Worm (Caenorhabditis elegans): ENCODE results near the gene W01B6.3.

W01B6.3 gene

DNA sequence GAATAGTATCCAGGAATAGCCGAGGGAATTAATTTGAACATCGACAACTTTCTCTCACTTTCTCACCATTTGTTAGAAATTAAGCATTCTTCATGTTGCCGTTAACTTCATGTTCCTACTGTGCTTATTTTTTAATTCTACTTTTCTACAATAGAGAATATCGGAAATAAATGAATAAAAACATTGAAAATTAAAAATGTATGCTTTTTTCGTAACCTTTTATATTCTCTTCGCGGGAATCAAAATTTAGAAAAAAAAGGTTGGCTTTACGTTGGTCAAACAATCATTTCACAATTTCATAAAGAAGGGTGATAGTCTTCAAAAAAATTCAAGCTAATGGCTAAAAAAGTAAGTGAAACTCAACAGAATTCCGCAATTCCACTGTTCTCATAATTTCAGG, 3.5 kb upstream of the W01B6.3 start, which contains the start of gene W01B6.5:
Gene W01B6.5 (plus strand): TSS at position 301 of the 400 bp plus-strand sequence.
- TF ChIP-seq unc-62 (GFP tag; optimal IDR thresholded peaks at IDR 0.05): no peak

DNA sequence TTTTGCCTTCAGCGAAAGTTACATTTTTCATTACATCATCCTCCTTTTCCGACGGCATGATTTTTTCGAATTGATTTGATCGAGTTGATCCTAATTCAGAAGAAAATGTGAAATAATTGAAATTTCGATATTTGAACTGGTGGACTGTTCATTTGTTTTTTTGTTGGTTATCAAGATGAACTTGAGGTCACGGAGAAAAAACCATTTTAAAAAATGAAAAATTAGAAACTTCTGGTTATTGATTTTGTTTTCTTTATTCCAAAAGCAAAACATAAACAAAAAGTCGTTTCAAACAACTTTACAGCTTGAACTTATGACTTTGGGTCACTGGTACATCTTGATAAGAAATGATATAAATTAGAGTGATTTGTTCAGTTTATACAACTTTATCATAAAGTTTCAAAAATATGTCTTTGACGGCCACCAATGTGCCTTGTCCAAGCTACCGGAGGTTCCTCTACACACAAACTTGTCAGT, 2.6 kb upstream of the W01B6.3 start, which contains the start of the genes ttbk-4 and W01B6.4:
Gene ttbk-4 (minus strand): TSS at position 101 of the 477 bp plus-strand sequence.
Gene W01B6.4 (plus strand): TSS at position 427 of the 477 bp plus-strand sequence.
- no peak for TF ChIP-seq unc-62 (GFP tag; optimal IDR thresholded peaks at IDR 0.05)

DNA sequence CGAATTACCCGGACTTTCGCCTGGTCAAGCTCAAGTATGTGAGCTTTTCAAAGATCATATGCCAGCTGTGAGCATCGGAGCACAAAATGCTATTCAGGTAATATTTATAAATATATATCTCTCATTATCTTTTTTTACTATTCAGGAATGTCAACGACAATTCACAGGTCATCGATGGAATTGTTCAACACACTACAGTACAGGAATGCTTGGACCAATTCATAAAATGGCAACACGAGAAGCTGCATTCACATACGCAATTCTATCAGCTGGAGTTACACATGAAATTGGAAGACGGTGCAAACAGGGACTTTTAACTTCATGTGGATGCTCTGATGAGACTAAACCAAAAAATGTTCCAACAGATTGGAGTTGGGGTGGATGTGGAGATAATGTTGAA, 4.2 kb downstream of the W01B6.3 start:
- TF ChIP-seq unc-62 (GFP tag; optimal IDR thresholded peaks at IDR 0.05): no peak

DNA sequence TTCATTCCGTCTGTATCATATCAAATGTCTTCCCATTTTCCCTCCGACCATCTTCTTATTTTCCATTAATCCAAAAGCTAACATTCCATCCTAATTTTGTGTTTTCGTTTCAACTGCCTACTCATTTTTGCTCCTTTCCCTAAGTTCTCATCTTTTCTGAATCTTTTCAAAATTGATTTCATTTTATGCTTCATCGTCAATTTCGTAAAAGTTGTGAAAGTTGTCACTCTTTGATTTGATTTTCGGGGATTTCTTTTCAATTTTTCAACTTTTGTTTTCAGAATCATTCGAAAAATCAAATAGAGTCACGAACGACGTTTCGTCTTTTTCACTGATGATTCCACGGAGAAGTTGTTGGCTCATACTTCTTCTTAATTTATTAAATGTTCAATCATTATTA, 4.9 kb downstream of the W01B6.3 start, which contains the start of gene cwn-2:
Gene cwn-2 (plus strand): TSS at position 276 of the 400 bp plus-strand sequence.
- no peak for TF ChIP-seq unc-62 (GFP tag; optimal IDR thresholded peaks at IDR 0.05)

DNA sequence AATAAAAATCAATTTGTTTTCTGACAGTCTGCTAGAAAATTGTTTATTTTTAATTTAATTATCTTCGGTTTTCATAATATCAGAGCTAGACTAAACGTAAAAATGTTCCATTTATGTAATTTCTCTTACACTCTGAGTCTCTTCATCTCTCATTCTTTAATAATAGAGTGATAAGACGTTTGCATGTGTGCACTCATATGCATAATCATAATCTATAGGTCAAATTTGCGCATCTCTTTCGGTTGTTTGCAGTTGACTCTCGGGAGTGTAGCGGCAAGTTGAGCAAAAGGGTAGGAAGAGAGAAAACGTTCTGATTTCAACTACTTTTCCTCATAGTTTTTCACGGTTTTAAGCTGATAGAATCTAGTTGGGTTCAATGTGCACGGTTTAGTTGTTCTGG, 6.0 kb downstream of the W01B6.3 start:
- TF ChIP-seq unc-62 (GFP tag; optimal IDR thresholded peaks at IDR 0.05): no peak

DNA sequence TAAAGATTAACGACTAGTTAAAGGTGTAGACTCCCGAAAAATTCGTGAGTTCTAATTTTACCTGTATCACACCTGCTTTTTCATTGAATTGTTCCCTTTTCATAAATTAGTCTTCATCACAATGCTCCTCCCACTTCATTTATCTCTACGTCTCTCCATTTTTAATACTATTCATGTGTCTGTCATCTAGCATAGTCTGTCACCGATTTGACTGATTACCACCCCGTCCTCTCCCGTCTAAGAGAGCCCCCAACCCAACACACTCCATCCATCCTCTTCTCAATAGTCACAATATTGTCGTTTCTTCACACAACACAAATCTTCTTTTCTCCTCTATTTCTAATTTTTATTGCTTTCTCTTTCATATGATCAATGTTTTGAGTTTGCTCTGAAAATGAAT, 7.3 kb downstream of the W01B6.3 start:
- no peak for TF ChIP-seq unc-62 (GFP tag; optimal IDR thresholded peaks at IDR 0.05)

DNA sequence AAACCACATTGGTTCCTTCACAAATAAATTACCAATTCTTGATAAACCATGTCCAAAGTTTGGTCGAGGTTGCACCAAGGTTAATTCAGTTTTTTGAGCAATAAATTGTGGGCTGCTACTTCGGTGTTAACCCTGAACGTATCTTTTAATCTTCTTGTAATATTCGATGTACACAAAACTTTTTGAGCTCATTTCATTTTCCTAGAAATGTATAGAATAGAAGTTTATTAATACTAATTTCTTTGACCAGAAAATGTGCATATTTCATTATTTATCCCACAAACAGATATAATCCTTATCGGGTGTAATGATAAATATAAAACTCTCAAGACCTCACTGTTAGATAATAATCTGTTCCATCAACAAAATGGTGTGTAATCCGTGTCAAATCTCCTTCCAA, 8.5 kb downstream of the W01B6.3 start:
- TF ChIP-seq unc-62 (GFP tag; optimal IDR thresholded peaks at IDR 0.05): no peak

DNA sequence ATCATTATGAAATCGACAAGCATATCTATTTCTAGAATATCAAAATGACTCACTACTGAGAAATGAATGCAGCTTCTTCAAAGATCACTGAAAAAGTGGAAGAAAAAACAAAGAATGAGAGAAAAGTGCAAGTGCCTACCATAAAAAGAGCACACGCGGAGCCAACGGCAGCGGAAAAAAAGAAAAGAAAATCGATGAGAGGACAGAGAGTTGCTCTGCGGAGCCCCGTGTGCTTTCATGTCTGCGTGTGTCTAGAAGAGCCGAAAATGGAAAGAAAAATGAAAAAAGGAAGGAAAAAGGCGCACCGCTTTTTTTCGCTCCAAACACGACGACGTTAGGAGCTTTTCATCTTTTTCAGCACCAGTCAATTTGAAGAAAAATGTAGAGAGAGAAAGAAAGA, 9.7 kb downstream of the W01B6.3 start, which contains the start of gene ipla-7:
Gene ipla-7 (minus strand): TSS at position 122 of the 400 bp plus-strand sequence.
- TF ChIP-seq unc-62 (GFP tag; optimal IDR thresholded peaks at IDR 0.05): no peak

DNA sequence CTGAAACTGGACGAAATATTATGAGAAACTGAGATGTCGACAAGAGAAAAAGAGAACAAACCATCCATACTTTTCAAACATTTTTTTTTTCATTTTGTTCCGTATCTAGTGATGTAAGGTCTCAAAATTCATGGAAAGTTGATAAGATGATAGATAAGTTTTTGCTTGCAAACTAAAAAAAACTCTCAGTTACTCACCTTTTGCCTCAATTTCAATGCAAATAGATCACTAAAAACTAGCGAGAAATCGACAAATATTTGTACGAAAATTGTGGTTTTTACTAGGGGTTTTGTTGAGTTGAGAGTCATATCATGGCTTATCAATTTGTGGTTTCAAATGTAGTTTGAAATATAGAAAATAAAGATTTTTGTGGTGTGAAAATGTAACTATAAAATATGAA, 11.6 kb downstream of the W01B6.3 start:
- TF ChIP-seq unc-62 (GFP tag; optimal IDR thresholded peaks at IDR 0.05): no peak

DNA sequence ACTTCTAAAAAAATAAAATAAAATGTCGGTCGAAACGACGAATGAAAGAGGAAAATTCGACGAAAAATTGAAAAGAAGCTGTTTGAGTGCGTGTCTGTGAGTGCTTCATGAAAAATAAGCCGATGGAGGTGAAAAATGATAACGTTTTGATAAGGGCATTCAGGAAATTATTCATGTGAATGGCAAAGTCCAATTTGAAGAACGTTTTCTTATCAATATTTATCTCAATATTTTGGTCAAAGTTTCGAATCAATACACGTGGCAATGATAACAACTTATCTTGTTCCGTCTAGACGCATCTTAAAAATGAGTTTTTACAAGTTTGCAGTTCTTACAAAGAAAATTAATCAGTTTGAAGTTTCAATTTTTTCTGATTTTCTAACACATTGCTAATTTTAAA, 13.3 kb downstream of the W01B6.3 start:
- no peak for TF ChIP-seq unc-62 (GFP tag; optimal IDR thresholded peaks at IDR 0.05)

DNA sequence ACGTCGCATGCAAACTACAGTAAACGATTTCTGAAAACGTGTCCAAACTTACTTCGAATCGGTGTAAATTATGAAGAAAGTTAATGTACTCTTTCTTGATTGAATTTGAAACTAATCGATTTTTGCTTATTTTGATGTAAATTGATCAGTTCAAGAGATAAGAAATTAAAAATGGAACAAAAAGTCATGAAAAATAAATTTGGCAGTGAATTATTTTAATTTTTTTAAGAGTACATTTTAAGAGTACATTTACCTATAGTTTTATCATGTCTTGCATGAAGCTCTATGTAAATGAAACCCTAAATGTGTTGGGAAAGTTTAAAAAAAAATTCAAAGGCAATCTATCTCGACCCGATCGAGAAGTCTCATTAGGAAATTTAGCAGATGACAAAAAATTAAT, 16.3 kb downstream of the W01B6.3 start, which contains the start of gene T04B2.7:
Gene T04B2.7 (minus strand): TSS at position 101 of the 400 bp plus-strand sequence.
- TF ChIP-seq unc-62 (GFP tag; optimal IDR thresholded peaks at IDR 0.05): no peak

DNA sequence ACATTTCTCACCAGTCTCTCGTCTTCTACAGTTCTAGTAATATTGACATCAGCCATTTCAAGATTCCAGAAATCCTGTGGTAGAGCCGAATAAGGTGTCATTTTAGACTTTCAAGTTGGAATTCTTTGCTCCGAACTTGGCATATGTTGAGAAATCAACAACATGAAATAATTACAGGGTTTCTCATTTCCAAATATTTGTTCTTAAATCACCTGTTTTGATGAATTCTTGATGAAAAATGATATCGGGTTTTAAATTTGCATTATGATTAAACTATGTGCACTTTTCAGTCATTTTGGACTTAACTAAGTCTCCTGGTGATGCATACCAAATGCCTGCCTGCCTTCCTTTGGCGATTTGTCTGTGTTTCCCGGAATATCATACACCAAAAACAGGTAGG, 18.9 kb downstream of the W01B6.3 start, which contains the start of gene srv-12:
Gene srv-12 (minus strand): TSS at position 101 of the 400 bp plus-strand sequence.
- no peak for TF ChIP-seq unc-62 (GFP tag; optimal IDR thresholded peaks at IDR 0.05)

DNA sequence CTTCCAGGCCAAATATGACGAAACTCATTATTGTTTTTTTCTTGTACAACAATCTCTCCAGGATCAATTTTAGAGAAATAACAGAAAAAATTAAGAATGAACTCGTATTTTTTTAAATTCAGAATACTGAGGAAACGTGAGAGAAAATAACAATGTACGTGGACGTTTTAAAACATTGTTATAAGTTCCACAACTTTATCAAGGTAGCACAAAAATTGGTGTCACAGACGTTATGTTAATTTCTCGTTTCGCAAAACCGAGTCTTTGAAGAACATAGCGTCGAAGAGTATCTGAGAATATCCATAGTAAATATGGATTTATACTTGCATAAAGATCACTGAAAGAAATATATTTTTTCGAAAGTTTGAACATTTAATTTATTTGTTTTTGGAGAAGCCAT, 21.3 kb downstream of the W01B6.3 start, which contains the start of gene T04B2.8:
Gene T04B2.8 (minus strand): TSS at position 101 of the 400 bp plus-strand sequence.
- no peak for TF ChIP-seq unc-62 (GFP tag; optimal IDR thresholded peaks at IDR 0.05)

DNA sequence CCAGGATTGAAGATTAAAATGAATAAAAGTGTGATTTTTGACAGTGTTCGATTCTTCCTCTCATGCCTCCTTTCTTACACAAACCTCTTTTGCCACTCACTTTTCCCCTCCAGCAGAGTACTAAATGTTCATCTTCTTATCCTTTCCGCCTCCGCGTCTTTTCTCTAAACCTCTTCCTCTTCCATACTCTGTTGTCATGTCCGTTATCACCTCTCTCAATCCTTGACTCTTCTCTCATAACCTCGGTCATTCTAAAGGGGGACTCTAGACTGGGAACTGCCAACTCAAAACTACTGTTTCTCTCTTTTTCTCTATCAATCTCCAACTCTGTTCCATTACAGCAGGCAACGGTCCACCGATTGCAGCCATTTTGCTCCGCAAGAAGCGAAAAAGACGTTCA, 24.2 kb downstream of the W01B6.3 start:
- no peak for TF ChIP-seq unc-62 (GFP tag; optimal IDR thresholded peaks at IDR 0.05)

DNA sequence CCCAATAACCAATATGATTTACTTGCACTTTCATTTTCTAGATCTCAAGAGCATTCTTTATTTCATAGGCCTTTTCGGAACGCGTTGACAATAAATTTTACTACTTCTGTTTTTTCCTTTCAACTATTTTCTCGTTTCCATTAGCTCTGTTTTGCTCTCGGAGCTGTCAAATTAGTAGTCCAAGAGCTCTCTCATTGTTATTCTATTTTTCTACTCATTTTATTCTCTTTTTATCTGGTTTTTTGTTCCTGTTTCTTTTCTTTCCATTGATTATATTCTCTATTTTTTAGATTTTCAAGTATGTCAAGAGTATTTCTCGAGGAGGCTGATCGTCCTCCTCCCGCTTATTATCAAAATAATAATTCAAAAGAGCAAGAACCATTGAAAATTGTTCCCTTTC, 25.3 kb downstream of the W01B6.3 start, which contains the start of gene T04B2.3:
Gene T04B2.3 (plus strand): TSS at position 301 of the 400 bp plus-strand sequence.
- no peak for TF ChIP-seq unc-62 (GFP tag; optimal IDR thresholded peaks at IDR 0.05)

DNA sequence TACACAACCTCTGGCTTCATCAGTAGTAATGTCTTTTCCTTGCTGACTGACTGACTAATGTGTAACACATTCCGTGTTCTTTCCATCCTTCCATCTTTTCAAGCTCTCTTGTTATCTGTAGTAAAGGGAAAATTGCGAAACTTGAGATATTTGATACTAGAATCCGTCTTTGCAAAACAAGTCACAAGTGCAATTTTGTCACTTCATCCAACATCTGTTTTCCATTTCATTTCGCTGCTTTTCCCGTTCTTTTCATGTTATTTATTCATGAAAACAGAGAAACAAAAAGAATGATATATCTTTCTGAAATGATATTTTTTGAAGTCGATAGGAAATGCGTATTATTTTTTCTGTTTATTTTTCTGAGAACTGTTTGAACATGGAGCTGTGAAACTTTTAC, 26.4 kb downstream of the W01B6.3 start:
- no peak for TF ChIP-seq unc-62 (GFP tag; optimal IDR thresholded peaks at IDR 0.05)

DNA sequence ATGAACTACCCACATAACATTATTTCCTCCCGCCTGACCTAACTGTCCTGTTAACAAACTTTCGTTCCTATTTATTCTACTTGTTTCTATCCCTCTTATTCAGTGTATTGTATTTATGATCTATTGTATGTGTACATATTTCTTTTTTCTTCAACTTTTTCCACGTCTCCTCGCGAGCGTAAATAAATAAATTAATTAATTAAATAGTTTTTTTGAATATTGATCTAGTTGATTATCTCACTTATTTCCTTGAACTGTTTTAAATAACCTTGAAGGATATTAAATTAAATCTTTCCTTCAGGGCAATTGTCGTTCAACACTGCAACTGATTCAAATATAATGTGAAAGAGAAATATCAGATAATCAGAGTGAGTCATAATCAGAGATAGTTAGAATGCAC, 29.5 kb downstream of the W01B6.3 start, which contains the start of gene frk-1:
Gene frk-1 (plus strand): TSS at position 301 of the 400 bp plus-strand sequence.
- no peak for TF ChIP-seq unc-62 (GFP tag; optimal IDR thresholded peaks at IDR 0.05)

Measured in whole organism, dauer.